Worm (Caenorhabditis elegans): ENCODE measurements around the gene R13H4.5.

The R13H4.5 gene

ce11 chrV:11883215-11883614 is 22.7 kb downstream of the R13H4.5 start:
- no peak for TF ChIP-seq unc-62 (GFP tag; optimal IDR thresholded peaks at IDR 0.05)

- no peak for TF ChIP-seq unc-62 (GFP tag; optimal IDR thresholded peaks at IDR 0.05)
Measured at ce11 chrV:11885087-11885486, 24.6 kb downstream of the R13H4.5 start.

ce11 chrV:11885939-11886338 is 25.5 kb downstream of the R13H4.5 start:
- no peak for TF ChIP-seq unc-62 (GFP tag; optimal IDR thresholded peaks at IDR 0.05)

- no peak for TF ChIP-seq unc-62 (GFP tag; optimal IDR thresholded peaks at IDR 0.05)
Measured at ce11 chrV:11887988-11888499, 27.6 kb downstream of the R13H4.5 start, which contains the start of gene adh-1. Gene adh-1 (plus strand): TSS chrV:11888248.

ce11 chrV:11888656-11889055 is 28.2 kb downstream of the R13H4.5 start:
- TF ChIP-seq unc-62 (GFP tag; optimal IDR thresholded peaks at IDR 0.05): no peak

ce11 chrV:11889115-11889935 is 28.9 kb downstream of the R13H4.5 start:
- no peak for TF ChIP-seq unc-62 (GFP tag; optimal IDR thresholded peaks at IDR 0.05)

ce11 chrV:11891143-11891862 is 30.8 kb downstream of the R13H4.5 start, which contains the start of the genes sodh-2 and srx-76:
Gene sodh-2 (minus strand): TSS chrV:11891243.
Gene srx-76 (plus strand): TSS chrV:11891812.
- TF ChIP-seq unc-62 (GFP tag; optimal IDR thresholded peaks at IDR 0.05): no peak

- TF ChIP-seq unc-62 (GFP tag; optimal IDR thresholded peaks at IDR 0.05): no peak
Measured at ce11 chrV:11893975-11894374, 33.5 kb downstream of the R13H4.5 start, which contains the start of gene K12G11.6. Gene K12G11.6 (plus strand): TSS chrV:11894331.

ce11 chrV:11896322-11896898 is 35.9 kb downstream of the R13H4.5 start:
- TF ChIP-seq unc-62 (GFP tag; optimal IDR thresholded peaks at IDR 0.05): no peak

ce11 chrV:11897604-11898003 is 37.1 kb downstream of the R13H4.5 start:
- TF ChIP-seq unc-62 (GFP tag; optimal IDR thresholded peaks at IDR 0.05): no peak

ce11 chrV:11899149-11899548 is 38.7 kb downstream of the R13H4.5 start, which contains the start of gene sma-1:
Gene sma-1 (plus strand): TSS chrV:11899449.
- TF ChIP-seq unc-62 (GFP tag; optimal IDR thresholded peaks at IDR 0.05): no peak

- TF ChIP-seq unc-62 (GFP tag; optimal IDR thresholded peaks at IDR 0.05): no peak
Measured at ce11 chrV:11900127-11900526, 39.7 kb downstream of the R13H4.5 start.

- no peak for TF ChIP-seq unc-62 (GFP tag; optimal IDR thresholded peaks at IDR 0.05)
Measured at ce11 chrV:11901260-11901659, 40.8 kb downstream of the R13H4.5 start.

- TF ChIP-seq unc-62 (GFP tag; optimal IDR thresholded peaks at IDR 0.05): no peak
Measured at ce11 chrV:11902161-11902560, 41.7 kb downstream of the R13H4.5 start.

ce11 chrV:11905977-11906376 is 45.5 kb downstream of the R13H4.5 start:
- TF ChIP-seq unc-62 (GFP tag; optimal IDR thresholded peaks at IDR 0.05): no peak
